Worm (Caenorhabditis elegans) whole organism, late embryonic: ENCODE results near the gene chil-25.

Experiments used
- F13H6.1 ChIP-seq: sonication (generic microtip); optimal IDR thresholded peaks from 2 replicates; lab custom pipeline; 2016; ENCODE audit warnings: missing genetic modification characterization, missing compliant biosample characterization
- K02D7.2 ChIP-seq: sonication (generic microtip); optimal IDR thresholded peaks from 2 replicates; lab custom pipeline; 2017; ENCODE audit warnings: mild to moderate bottlenecking, missing genetic modification characterization, missing compliant biosample characterization
- ceh-2 ChIP-seq: sonication (generic microtip); optimal IDR thresholded peaks from 2 replicates; lab custom pipeline; 2016; ENCODE audit warnings: missing genotype, missing genetic modification characterization, missing compliant biosample characterization
- ceh-24 ChIP-seq: sonication (generic microtip); optimal IDR thresholded peaks from 2 replicates; lab custom pipeline; 2016; ENCODE audit warnings: mild to moderate bottlenecking, missing genetic modification characterization, missing compliant biosample characterization
- hlh-6 ChIP-seq: sonication (generic microtip); optimal IDR thresholded peaks from 2 replicates; lab custom pipeline; 2016; ENCODE audit warnings: missing genotype, missing genetic modification characterization, missing compliant biosample characterization
- lin-11 ChIP-seq: fragments of 200-800 bp; sonication (Bioruptor generic); optimal IDR thresholded peaks from 2 replicates; lab custom pipeline; 2018; ENCODE audit warnings: mild to moderate bottlenecking, missing genetic modification characterization, missing compliant biosample characterization
- madf-2 ChIP-seq: sonication (generic microtip); optimal IDR thresholded peaks from 2 replicates; lab custom pipeline; 2017; ENCODE audit warnings: missing genetic modification characterization, missing compliant biosample characterization
- mec-3 ChIP-seq: sonication (generic microtip); optimal IDR thresholded peaks from 2 replicates; lab custom pipeline; 2016; ENCODE audit warnings: borderline replicate concordance, missing genetic modification characterization, missing compliant biosample characterization
- pat-9 ChIP-seq: fragments of 200-800 bp; sonication (Bioruptor generic); optimal IDR thresholded peaks from 2 replicates; lab custom pipeline; 2018; ENCODE audit warnings: mild to moderate bottlenecking, missing genetic modification characterization, moderate library complexity, missing compliant biosample characterization
- tbx-7 ChIP-seq: sonication (generic microtip); optimal IDR thresholded peaks from 2 replicates; lab custom pipeline; 2016; ENCODE audit warnings: missing genotype, missing genetic modification characterization, missing compliant biosample characterization
- ttx-3 ChIP-seq: sonication (generic microtip); optimal IDR thresholded peaks from 2 replicates; lab custom pipeline; 2016; ENCODE audit warnings: missing genetic modification reagents, missing genetic modification characterization, missing compliant biosample characterization
- unc-55 ChIP-seq: sonication (generic microtip); optimal IDR thresholded peaks from 2 replicates; lab custom pipeline; 2017; ENCODE audit warnings: missing biosample characterization, missing genetic modification reagents, missing genetic modification characterization

chil-25 gene

ce11 chrII:9426076-9426475 lies 48.2 kb downstream of the chil-25 start, which contains the start of gene M176.10:
Gene M176.10 (minus strand): TSS chrII:9426176.
- TF ChIP-seq ttx-3 (tag; lab: Kevin White, UChicago) (no peak), lin-11 (tag; lab: Kevin White, UChicago) (no peak), pat-9 (tag; lab: Kevin White, UChicago) (no peak), madf-2 (tag; lab: Kevin White, UChicago) (no peak), hlh-6 (no peak), ceh-24 (tag; lab: Kevin White, UChicago) (no peak), K02D7.2 (tag; lab: Kevin White, UChicago) (no peak), unc-55 (GFP tag; lab: Kevin White, UChicago) (no peak), ceh-2 (tag; lab: Kevin White, UChicago) (no peak), mec-3 (tag; lab: Kevin White, UChicago) (no peak), F13H6.1 (tag; lab: Kevin White, UChicago) (no peak), tbx-7 (no peak)
- TF ChIP-seq, all 69 proteins: peak for 0
